Worm (Caenorhabditis elegans) whole organism, L2 larva: ENCODE data around the gene C31G12.3.

Experiments used
- aly-2 ChIP-seq: fragments of 150-350 bp; optimal IDR thresholded peaks from 2 replicates; lab custom pipeline; 2014; ENCODE audit warnings: missing biosample characterization, missing genetic modification characterization
- dmd-4 ChIP-seq: sonication (generic microtip); optimal IDR thresholded peaks from 2 replicates; lab custom pipeline; 2017; ENCODE audit warnings: missing biosample characterization, missing genetic modification characterization
- egl-27 ChIP-seq: sonication (generic microtip); optimal IDR thresholded peaks from 3 replicates; lab custom pipeline; 2017; ENCODE audit warnings: missing biosample characterization, missing genetic modification reagents, missing genetic modification characterization
- mdl-1 ChIP-seq, 2 experiments: fragments of 150-350 bp in 1 of 2; sonication (generic microtip) in 1 of 2; optimal IDR thresholded peaks; 2 replicates each; lab custom pipeline; 2017; ENCODE audit warnings: missing biosample characterization in 2 of 2, missing genetic modification characterization in 2 of 2
- nhr-129 ChIP-seq: fragments of 150-350 bp; optimal IDR thresholded peaks from 2 replicates; lab custom pipeline; 2014; ENCODE audit warnings: missing biosample characterization, missing genetic modification characterization
- skn-1 ChIP-seq: sonication (generic microtip); optimal IDR thresholded peaks from 2 replicates; lab custom pipeline; 2017; ENCODE audit warnings: missing biosample characterization, missing genetic modification characterization
- snpc-4 ChIP-seq: fragments of 150-350 bp; optimal IDR thresholded peaks from 2 replicates; lab custom pipeline; 2014; ENCODE audit warnings: missing biosample characterization, missing genetic modification characterization

ce11 chrV:18146077-18146476 lies 38.9 kb upstream of the C31G12.3 start, which contains the start of gene C14A6.3:
- TF ChIP-seq snpc-4 (tag; lab: Kevin White, UChicago) (no peak), nhr-129 (tag; lab: Kevin White, UChicago) (no peak), aly-2 (tag; lab: Kevin White, UChicago) (no peak), skn-1 (tag; lab: Kevin White, UChicago) (no peak), mdl-1 (tag; optimal IDR thresholded peaks at IDR 0.05; lab: Kevin White, UChicago) (no peak), dmd-4 (tag; lab: Kevin White, UChicago) (no peak), egl-27 (tag; lab: Kevin White, UChicago) (no peak)
